Fruit fly (Drosophila melanogaster) whole organism, embryonic: ENCODE data around the gene CG6149.
A peak's percentile ranks its signal among the peaks of the same experiment; 100 is the strongest.

Source experiments
- Atf6 ChIP-seq: fragments of 200-800 bp; sonication (Bioruptor generic); IDR thresholded peaks from 2 replicates; pipeline ENCODE4 v1.3.6; 2022; ENCODE audit warnings: missing biosample characterization, missing genetic modification characterization
- Bdp1 ChIP-seq: fragments of 200-800 bp; sonication (Bioruptor generic); optimal IDR thresholded peaks from 3 replicates; lab custom pipeline; 2016; ENCODE audit warnings: missing biosample characterization, missing genetic modification characterization
- CG10654 ChIP-seq: fragments of 200-800 bp; sonication (Bioruptor generic); optimal IDR thresholded peaks from 2 replicates; lab custom pipeline; 2016; ENCODE audit warnings: missing biosample characterization, missing genetic modification characterization
- CG11093 ChIP-seq: fragments of 200-800 bp; sonication (Bioruptor generic); IDR thresholded peaks from 3 replicates; pipeline ENCODE4 v1.3.6; 2022; ENCODE audit warnings: missing biosample characterization, missing genetic modification characterization
- CG12744 ChIP-seq: fragments of 200-800 bp; sonication (Bioruptor generic); optimal IDR thresholded peaks from 2 replicates; lab custom pipeline; 2016; ENCODE audit warnings: missing biosample characterization, missing genetic modification characterization
- CG15514 ChIP-seq: fragments of 200-800 bp; sonication (Bioruptor generic); optimal IDR thresholded peaks from 3 replicates; lab custom pipeline; 2017; ENCODE audit warnings: missing biosample characterization, missing genetic modification characterization, mild to moderate bottlenecking, moderate library complexity, missing genetic modification reagents
- CG15696 ChIP-seq: fragments of 200-800 bp; sonication (Bioruptor generic); optimal IDR thresholded peaks from 2 replicates; lab custom pipeline; 2019; ENCODE audit warnings: missing biosample characterization, mild to moderate bottlenecking, missing genetic modification characterization, moderate library complexity
- CG1602 ChIP-seq: fragments of 200-800 bp; sonication (Bioruptor generic); optimal IDR thresholded peaks from 3 replicates; lab custom pipeline; 2016; ENCODE audit warnings: missing biosample characterization, missing genetic modification characterization
- CG16813 ChIP-seq: fragments of 200-800 bp; sonication (Bioruptor generic); IDR thresholded peaks from 3 replicates; pipeline ENCODE4 v1.3.6; 2022; ENCODE audit warnings: missing biosample characterization, missing genetic modification characterization; ENCODE audit not compliant: partially characterized antibody
- CG17328 ChIP-seq: fragments of 200-800 bp; sonication (Bioruptor generic); IDR thresholded peaks from 2 replicates; pipeline ENCODE4 v1.3.6; 2022; ENCODE audit warnings: missing biosample characterization, missing genetic modification characterization
- CG18764 ChIP-seq: fragments of 200-800 bp; sonication (Bioruptor generic); optimal IDR thresholded peaks from 3 replicates; lab custom pipeline; 2016; ENCODE audit warnings: missing biosample characterization, missing genetic modification characterization
- CG2129 ChIP-seq: fragments of 200-800 bp; sonication (Bioruptor generic); IDR thresholded peaks from 2 replicates; pipeline ENCODE4 v1.3.6; 2022; ENCODE audit warnings: missing biosample characterization, missing genetic modification characterization; ENCODE audit not compliant: partially characterized antibody
- CG3838 ChIP-seq: fragments of 200-800 bp; sonication (Bioruptor generic); optimal IDR thresholded peaks from 3 replicates; lab custom pipeline; 2016; ENCODE audit warnings: missing biosample characterization, missing genetic modification characterization
- CG5953 ChIP-seq: fragments of 200-800 bp; sonication (Bioruptor generic); IDR thresholded peaks from 2 replicates; pipeline ENCODE4 v1.3.6; 2022; ENCODE audit warnings: missing biosample characterization, missing genetic modification characterization
- CG6254 ChIP-seq: fragments of 200-800 bp; sonication (Bioruptor generic); optimal IDR thresholded peaks from 3 replicates; lab custom pipeline; 2017; ENCODE audit warnings: mild to moderate bottlenecking, missing biosample characterization, missing genetic modification reagents, missing genetic modification characterization
- CG6272 ChIP-seq: fragments of 200-800 bp; sonication (Bioruptor generic); IDR thresholded peaks from 2 replicates; pipeline ENCODE4 v1.3.6; 2022; ENCODE audit warnings: missing biosample characterization, missing genetic modification characterization
- CG8388 ChIP-seq: fragments of 200-800 bp; sonication (Bioruptor generic); optimal IDR thresholded peaks from 2 replicates; lab custom pipeline; 2019; ENCODE audit warnings: missing biosample characterization, mild to moderate bottlenecking, missing genetic modification characterization, moderate library complexity
- ERR ChIP-seq: fragments of 200-800 bp; sonication (Bioruptor generic); optimal IDR thresholded peaks from 2 replicates; lab custom pipeline; 2016; ENCODE audit warnings: missing biosample characterization, missing genetic modification characterization
- HHEX ChIP-seq: fragments of 200-800 bp; sonication (Bioruptor generic); optimal IDR thresholded peaks from 3 replicates; lab custom pipeline; 2017; ENCODE audit warnings: missing biosample characterization, mild to moderate bottlenecking, missing genetic modification characterization, missing genetic modification reagents
- Hr3 ChIP-seq: fragments of 200-800 bp; sonication (Bioruptor generic); optimal IDR thresholded peaks from 3 replicates; lab custom pipeline; 2016; ENCODE audit warnings: missing biosample characterization, missing genetic modification characterization
- NK7.1 ChIP-seq: fragments of 200-800 bp; sonication (Bioruptor generic); optimal IDR thresholded peaks from 3 replicates; lab custom pipeline; 2016; ENCODE audit warnings: missing biosample characterization, missing genetic modification characterization
- Optix ChIP-seq: fragments of 200-800 bp; sonication (Bioruptor generic); IDR thresholded peaks from 3 replicates; pipeline ENCODE4 v1.3.6; 2022; ENCODE audit warnings: missing biosample characterization, missing genetic modification characterization
- Ravus ChIP-seq: fragments of 200-800 bp; sonication (Bioruptor generic); IDR thresholded peaks from 2 replicates; pipeline ENCODE4 v1.3.6; 2022; ENCODE audit warnings: missing biosample characterization, missing genetic modification characterization
- abd-A ChIP-seq: fragments of 200-800 bp; sonication (Bioruptor generic); optimal IDR thresholded peaks from 3 replicates; lab custom pipeline; 2019; ENCODE audit warnings: missing biosample characterization, mild to moderate bottlenecking, missing genetic modification characterization, moderate library complexity
- aop ChIP-seq: fragments of 200-800 bp; sonication (Bioruptor generic); IDR thresholded peaks from 2 replicates; pipeline ENCODE4 v1.3.6; 2022; ENCODE audit warnings: missing biosample characterization, missing genetic modification characterization
- ap ChIP-seq: fragments of 200-800 bp; sonication (Bioruptor generic); IDR thresholded peaks from 2 replicates; pipeline ENCODE4 v1.3.6; 2022; ENCODE audit warnings: missing biosample characterization, missing genetic modification characterization
- bbx ChIP-seq: fragments of 200-800 bp; sonication (Bioruptor generic); IDR thresholded peaks from 2 replicates; pipeline ENCODE4 v1.3.6; 2022; ENCODE audit warnings: missing biosample characterization, missing genetic modification characterization; ENCODE audit not compliant: partially characterized antibody
- bcd ChIP-seq: fragments of 200-800 bp; sonication (Bioruptor generic); optimal IDR thresholded peaks from 2 replicates; lab custom pipeline; 2017; ENCODE audit warnings: missing biosample characterization, mild to moderate bottlenecking, missing genetic modification characterization
- br ChIP-seq: fragments of >200 bp; optimal IDR thresholded peaks from 2 replicates; lab custom pipeline; 2017
- danr ChIP-seq: fragments of 200-800 bp; sonication (Bioruptor generic); IDR thresholded peaks from 2 replicates; pipeline ENCODE4 v1.3.6; 2022; ENCODE audit warnings: missing biosample characterization, missing genetic modification characterization
- dm ChIP-seq: fragments of 200-800 bp; sonication (Bioruptor generic); optimal IDR thresholded peaks from 3 replicates; lab custom pipeline; 2016; ENCODE audit warnings: missing biosample characterization, missing genetic modification characterization
- dmrt11E ChIP-seq: fragments of 200-800 bp; sonication (Bioruptor generic); optimal IDR thresholded peaks from 3 replicates; lab custom pipeline; 2018; ENCODE audit warnings: missing biosample characterization, mild to moderate bottlenecking, missing genetic modification characterization, moderate library complexity
- esg ChIP-seq: fragments of 200-800 bp; sonication (Bioruptor generic); conservative IDR thresholded peaks from 2 replicates; pipeline ENCODE4 v1.3.6; 2022; ENCODE audit warnings: missing biosample characterization, missing genetic modification characterization
- fd96Cb ChIP-seq: fragments of 200-800 bp; sonication (Bioruptor generic); optimal IDR thresholded peaks from 2 replicates; lab custom pipeline; 2018; ENCODE audit warnings: missing biosample characterization, mild to moderate bottlenecking, missing genetic modification characterization, moderate library complexity
- ham ChIP-seq: fragments of 200-800 bp; sonication (Bioruptor generic); IDR thresholded peaks from 2 replicates; pipeline ENCODE4 v1.3.6; 2022; ENCODE audit warnings: missing biosample characterization, missing genetic modification characterization
- her ChIP-seq: fragments of 200-800 bp; sonication (Bioruptor generic); optimal IDR thresholded peaks from 2 replicates; lab custom pipeline; 2016; ENCODE audit warnings: missing biosample characterization, missing genetic modification characterization
- jumu ChIP-seq: fragments of 200-800 bp; sonication (Bioruptor generic); optimal IDR thresholded peaks from 3 replicates; lab custom pipeline; 2016; ENCODE audit warnings: missing biosample characterization, missing genetic modification characterization
- kay ChIP-seq: fragments of 200-800 bp; sonication (Bioruptor generic); optimal IDR thresholded peaks from 2 replicates; lab custom pipeline; 2016; ENCODE audit warnings: missing biosample characterization, missing genetic modification characterization
- ken ChIP-seq: fragments of 200-800 bp; sonication (Bioruptor generic); IDR thresholded peaks from 3 replicates; pipeline ENCODE4 v1.3.6; 2022; ENCODE audit warnings: missing biosample characterization, missing genetic modification characterization
- lilli ChIP-seq: fragments of 200-800 bp; sonication (Bioruptor generic); optimal IDR thresholded peaks from 3 replicates; lab custom pipeline; 2016; ENCODE audit warnings: missing biosample characterization, missing genetic modification characterization
- lola ChIP-seq, 3 experiments: fragments of >200 bp in 2 of 3; fragments of 200-800 bp in 1 of 3; sonication (Bioruptor generic) in 1 of 3; optimal IDR thresholded peaks; 2 replicates each; lab custom pipeline; 2017 to 2019; ENCODE audit warnings: missing biosample characterization in 3 of 3, missing genetic modification characterization in 3 of 3, mild to moderate bottlenecking in 1 of 3, moderate library complexity in 1 of 3
- lov ChIP-seq, 2 experiments: fragments of 200-800 bp in 1 of 2; fragments of >200 bp in 1 of 2; sonication (Bioruptor generic) in 1 of 2; IDR thresholded peaks in 1 of 2; optimal IDR thresholded peaks in 1 of 2; 2 replicates in 1 of 2; 3 replicates in 1 of 2; pipeline versions ENCODE4 v1.3.6 to Lab custom; 2017 to 2022; ENCODE audit warnings: missing biosample characterization in 1 of 2, missing genetic modification characterization in 1 of 2
- maf-S ChIP-seq: fragments of 200-800 bp; sonication (Bioruptor generic); optimal IDR thresholded peaks from 2 replicates; lab custom pipeline; 2016; ENCODE audit warnings: missing biosample characterization, missing genetic modification characterization
- mirr ChIP-seq: fragments of 200-800 bp; sonication (Bioruptor generic); optimal IDR thresholded peaks from 3 replicates; lab custom pipeline; 2018; ENCODE audit warnings: missing biosample characterization, mild to moderate bottlenecking, missing genetic modification characterization
- nom ChIP-seq: fragments of 200-800 bp; sonication (Bioruptor generic); optimal IDR thresholded peaks from 2 replicates; lab custom pipeline; 2017; ENCODE audit warnings: missing biosample characterization, missing genetic modification characterization, mild to moderate bottlenecking, moderate library complexity, missing genetic modification reagents
- ro ChIP-seq: fragments of 200-800 bp; sonication (Bioruptor generic); IDR thresholded peaks from 2 replicates; pipeline ENCODE4 v1.3.6; 2022; ENCODE audit warnings: missing biosample characterization, missing genetic modification characterization
- slou ChIP-seq: fragments of 200-800 bp; sonication (Bioruptor generic); optimal IDR thresholded peaks from 3 replicates; lab custom pipeline; 2016; ENCODE audit warnings: missing biosample characterization, missing genetic modification characterization
- tap ChIP-seq: fragments of 200-800 bp; optimal IDR thresholded peaks from 3 replicates; lab custom pipeline; 2019; ENCODE audit warnings: missing biosample characterization, mild to moderate bottlenecking, missing genetic modification characterization, moderate library complexity
- vfl ChIP-seq: fragments of 200-800 bp; sonication (Bioruptor generic); optimal IDR thresholded peaks from 2 replicates; lab custom pipeline; 2016; ENCODE audit warnings: missing biosample characterization, missing genetic modification characterization

The CG6149 gene

dm6 chr3L:11416495-11417272 lies 18.6 kb downstream of the CG6149 start (continued):
- TF ChIP-seq esg (GFP tag; lab: Robert Waterston, UW) (peak; percentile 88), CG5953 (GFP tag; lab: Robert Waterston, UW) (peak; percentile 94), mirr (GFP tag; lab: Kevin White, UChicago) (peak; percentile 39), ken (GFP tag; lab: Robert Waterston, UW) (peak; percentile 96), CG2129 (no peak), CG12744 (peak; percentile 47), kay (GFP tag; lab: Kevin White, UChicago) (peak; percentile 70), CG6272 (GFP tag; lab: Robert Waterston, UW) (peak; percentile 81), ERR (GFP tag; lab: Kevin White, UChicago) (peak; percentile 63), NK7.1 (GFP tag; lab: Kevin White, UChicago) (peak; percentile 43), Hr3 (GFP tag; lab: Kevin White, UChicago) (peak; percentile 75), CG17328 (GFP tag; lab: Robert Waterston, UW) (peak; percentile 96), br (no peak), aop (GFP tag; lab: Robert Waterston, UW) (peak; percentile 89), CG3838 (no peak), ham (GFP tag; lab: Robert Waterston, UW) (0 out of 2 replicates have a peak, but pooled peaks have one; percentile 42), CG1602 (peak; percentile 75), Ravus (GFP tag; lab: Robert Waterston, UW) (peak; percentile 81), ro (peak; percentile 86), CG16813 (GFP tag; lab: Robert Waterston, UW) (no peak), ap (GFP tag; lab: Robert Waterston, UW) (peak; percentile 92), lilli (GFP tag; lab: Kevin White, UChicago) (peak; percentile 72), nom (GFP tag; lab: Kevin White, UChicago) (no peak), HHEX (GFP tag; lab: Kevin White, UChicago) (peak; percentile 62), CG15514 (peak; percentile 25), her (GFP tag; lab: Kevin White, UChicago) (peak; percentile 87), lov (optimal IDR thresholded peaks at IDR 0.05; lab: Kevin White, UChicago) (no peak), lov (GFP tag; IDR thresholded peaks at IDR 0.05; lab: Robert Waterston, UW) (peak; percentile 93), jumu (peak; percentile 92), Optix (GFP tag; lab: Robert Waterston, UW) (peak; percentile 96), vfl (peak; percentile 51), bcd (peak; percentile 77), lola (GFP tag; optimal IDR thresholded peaks at IDR 0.05; lab: Kevin White, UChicago) (peak in 1 of 3 experiments; percentile 79), CG18764 (GFP tag; lab: Kevin White, UChicago) (peak; percentile 89), abd-A (no peak), CG15696 (tag; lab: Kevin White, UChicago) (peak; percentile 79), fd96Cb (peak; percentile 90), Atf6 (GFP tag; lab: Robert Waterston, UW) (peak; percentile 57), maf-S (GFP tag; lab: Kevin White, UChicago) (peak; percentile 81), dm (GFP tag; lab: Kevin White, UChicago) (peak; percentile 75), CG8388 (GFP tag; lab: Kevin White, UChicago) (peak; percentile 89), dmrt11E (peak; percentile 89), slou (GFP tag; lab: Kevin White, UChicago) (peak; percentile 27), CG6254 (GFP tag; lab: Kevin White, UChicago) (peak; percentile 76), danr (GFP tag; lab: Robert Waterston, UW) (peak; percentile 89), Bdp1 (GFP tag; lab: Kevin White, UChicago) (peak; percentile 59), CG11093 (peak; percentile 89), CG10654 (GFP tag; lab: Kevin White, UChicago) (peak; percentile 89), bbx (GFP tag; lab: Robert Waterston, UW) (no peak), tap (peak; percentile 61)
